Worm (Caenorhabditis elegans): ENCODE data around the gene C46F11.4.
A peak's percentile ranks its signal among the peaks of the same experiment; 100 is the strongest.

Gene C46F11.4

DNA sequence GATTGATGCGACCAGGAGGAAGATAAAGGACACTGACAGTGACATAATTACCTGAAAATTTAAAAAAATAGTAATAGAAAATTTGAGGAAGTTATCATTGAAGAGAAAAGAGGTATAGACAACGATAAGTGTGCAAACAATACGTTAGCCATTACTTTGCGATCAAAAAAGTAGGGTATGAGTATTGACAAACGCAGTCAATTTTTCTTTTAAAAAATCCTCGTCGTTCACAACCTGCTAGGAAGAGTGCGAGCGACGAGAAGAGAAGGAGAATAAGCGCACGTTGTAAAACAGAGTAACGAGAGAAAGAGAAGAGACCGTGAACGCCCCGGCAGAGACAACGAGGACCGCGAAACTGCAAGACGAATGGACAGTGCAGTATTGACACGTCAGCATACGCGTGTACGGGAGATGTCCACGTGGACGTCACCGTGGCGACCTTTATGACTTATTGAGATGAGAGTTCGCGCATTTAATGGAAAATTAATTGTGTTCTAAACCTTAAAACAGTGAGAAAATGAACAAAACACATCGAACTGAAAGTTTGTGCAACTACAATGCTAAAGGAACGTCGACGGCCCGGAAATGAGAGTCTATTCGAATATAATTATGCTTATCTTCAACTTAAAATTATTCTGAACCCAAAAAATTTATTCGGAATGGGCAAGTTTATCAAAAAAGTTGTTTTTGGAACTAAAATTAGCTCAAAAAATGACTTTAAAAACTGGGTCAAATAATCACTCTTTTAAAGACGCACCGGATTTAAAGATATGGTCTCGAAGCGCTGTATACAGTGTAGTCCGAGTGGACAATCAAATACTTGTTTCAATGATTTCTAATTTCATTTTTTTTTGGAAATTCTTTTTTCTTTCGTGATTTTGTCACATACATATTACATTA is 37.6 kb upstream of the C46F11.4 start, which contains the start of the genes pdi-1 and C14B1.2:
TSS of gene pdi-1 (minus strand) at position 51 of the 900 bp plus-strand sequence.
TSS of gene C14B1.2 (plus strand) at position 850 of the 900 bp plus-strand sequence.
- TF ChIP-seq nhr-11 (tag; optimal IDR thresholded peaks at IDR 0.05) = no peak
- TF ChIP-seq zip-2 (tag; optimal IDR thresholded peaks at IDR 0.05) = no peak
- TF ChIP-seq nhr-77 (tag; optimal IDR thresholded peaks at IDR 0.05) = peak; percentile 35
- no peak for TF ChIP-seq php-3 (GFP tag; IDR thresholded peaks at IDR 0.05)
- TF ChIP-seq nhr-42 (GFP tag; IDR thresholded peaks at IDR 0.05) = no peak
- peak; percentile 40 for TF ChIP-seq pqm-1 (tag; optimal IDR thresholded peaks at IDR 0.05)
- no peak for TF ChIP-seq zfp-2 (tag; optimal IDR thresholded peaks at IDR 0.05)
- TF ChIP-seq ctbp-1 (GFP tag; IDR thresholded peaks at IDR 0.05) = no peak
- no peak for TF ChIP-seq lin-29 (GFP tag; IDR thresholded peaks at IDR 0.05)
- no peak for TF ChIP-seq F26F4.8 (GFP tag; conservative IDR thresholded peaks at IDR 0.05)
- no peak for TF ChIP-seq unc-130 (GFP tag; optimal IDR thresholded peaks at IDR 0.05)
- TF ChIP-seq nhr-76 (tag; optimal IDR thresholded peaks at IDR 0.05) = no peak
- TF ChIP-seq mes-2 (tag; optimal IDR thresholded peaks at IDR 0.05; ENCODE audit: poor library complexity, severe bottlenecking) = peak; percentile 35
- peak; percentile 64 for TF ChIP-seq lin-38 (GFP tag; IDR thresholded peaks at IDR 0.05)
- peak; percentile 66 for TF ChIP-seq T20F7.1 (GFP tag; optimal IDR thresholded peaks at IDR 0.05)
- no peak for TF ChIP-seq T26A8.4 (GFP tag; IDR thresholded peaks at IDR 0.05)
- no peak for TF ChIP-seq fkh-10 (GFP tag; optimal IDR thresholded peaks at IDR 0.05)
- peak; percentile 55 for TF ChIP-seq nhr-28 (tag; optimal IDR thresholded peaks at IDR 0.05)
- no peak for TF ChIP-seq F10B5.3 (tag; optimal IDR thresholded peaks at IDR 0.05)
- TF ChIP-seq spr-3 (GFP tag; optimal IDR thresholded peaks at IDR 0.05) = no peak
- 0 out of 2 replicates have a peak, but pooled peaks have one; percentile 51 for TF ChIP-seq tra-1 (GFP tag; IDR thresholded peaks at IDR 0.05)
- no peak for TF ChIP-seq sdz-12 (GFP tag; optimal IDR thresholded peaks at IDR 0.05)
- TF ChIP-seq lin-39 (tag; optimal IDR thresholded peaks at IDR 0.05) = no peak
- TF ChIP-seq lin-15B (tag; optimal IDR thresholded peaks at IDR 0.05) = no peak
- TF ChIP-seq mxl-3 (GFP tag; optimal IDR thresholded peaks at IDR 0.05) = peak; percentile 99
- 0 out of 2 replicates have a peak, but pooled peaks have one; percentile 37 for TF ChIP-seq Y75B8A.6 (GFP tag; IDR thresholded peaks at IDR 0.05)
- TF ChIP-seq hlh-30 (tag; optimal IDR thresholded peaks at IDR 0.05; ENCODE audit: insufficient read depth) = peak; percentile 71
- TF ChIP-seq D1046.2 (GFP tag; IDR thresholded peaks at IDR 0.05) = no peak
- TF ChIP-seq ceh-28 (tag; optimal IDR thresholded peaks at IDR 0.05) = no peak
- no peak for TF ChIP-seq F44E2.7 (GFP tag; IDR thresholded peaks at IDR 0.05)
- no peak for TF ChIP-seq saeg-2 (GFP tag; IDR thresholded peaks at IDR 0.05)
- TF ChIP-seq lir-3 (tag; optimal IDR thresholded peaks at IDR 0.05) = no peak
- TF ChIP-seq lsy-2 (tag; optimal IDR thresholded peaks at IDR 0.05) = peak in 1 of 2 experiments; percentile 71
- TF ChIP-seq hmg-1.1 (GFP tag; IDR thresholded peaks at IDR 0.05) = peak; percentile 66; the same call in 1 of the 2 replicates
- TF ChIP-seq dve-1 (tag; optimal IDR thresholded peaks at IDR 0.05; ENCODE audit: insufficient read depth) = peak; percentile 87
- no peak for TF ChIP-seq daf-12 (tag; optimal IDR thresholded peaks at IDR 0.05)
- no peak for TF ChIP-seq mxl-2 (GFP tag; conservative IDR thresholded peaks at IDR 0.05)
- peak; percentile 34 for TF ChIP-seq rbr-2 (tag; optimal IDR thresholded peaks at IDR 0.05)
- TF ChIP-seq nhr-10 (tag; optimal IDR thresholded peaks at IDR 0.05) = no peak
- TF ChIP-seq aly-2 (tag; optimal IDR thresholded peaks at IDR 0.05) = no peak
- peak; percentile 74 for TF ChIP-seq dmd-6 (GFP tag; IDR thresholded peaks at IDR 0.05)
- no peak for TF ChIP-seq F49E8.2 (tag; optimal IDR thresholded peaks at IDR 0.05; ENCODE audit: borderline replicate concordance)
- TF ChIP-seq nhr-6 (tag; optimal IDR thresholded peaks at IDR 0.05) = peak; percentile 77
- peak; percentile 4; the same call in 1 of the 2 replicates for TF ChIP-seq set-16 (GFP tag; IDR thresholded peaks at IDR 0.05)
- no peak for TF ChIP-seq daf-8 (GFP tag; IDR thresholded peaks at IDR 0.05)
- TF ChIP-seq madf-9 (GFP tag; conservative IDR thresholded peaks at IDR 0.05) = no peak; the same call in 1 of the 2 replicates
- no peak for TF ChIP-seq dmd-8 (GFP tag; IDR thresholded peaks at IDR 0.05)
- peak; percentile 63; the same call in 1 of the 2 replicates for TF ChIP-seq zfp-3 (GFP tag; conservative IDR thresholded peaks at IDR 0.05)
- peak; percentile 59; the same call in 1 of the 2 replicates for TF ChIP-seq egl-43 (GFP tag; IDR thresholded peaks at IDR 0.05)
